Fruit fly (Drosophila melanogaster) whole organism, prepupa: ENCODE measurements around the gene CG17359.

Experiments used
- Blimp-1 ChIP-seq: fragments of 200-800 bp; sonication (Bioruptor generic); optimal IDR thresholded peaks from 3 replicates; lab custom pipeline; 2017; ENCODE audit warnings: missing biosample characterization, missing genetic modification characterization, mild to moderate bottlenecking, moderate library complexity, missing genetic modification reagents
- CG10631 ChIP-seq: fragments of 200-800 bp; sonication (Bioruptor generic); optimal IDR thresholded peaks from 2 replicates; lab custom pipeline; 2016; ENCODE audit warnings: missing biosample characterization, missing genetic modification characterization
- CG11762 ChIP-seq: fragments of 200-800 bp; sonication (Bioruptor generic); optimal IDR thresholded peaks from 3 replicates; lab custom pipeline; 2016; ENCODE audit warnings: missing biosample characterization, missing genetic modification characterization; ENCODE audit not compliant: insufficient read depth
- CG11902 ChIP-seq: fragments of 200-800 bp; sonication (Bioruptor generic); optimal IDR thresholded peaks from 3 replicates; lab custom pipeline; 2016; ENCODE audit warnings: missing biosample characterization, missing genetic modification characterization
- CG15336 ChIP-seq: fragments of 200-800 bp; sonication (Bioruptor generic); IDR thresholded peaks from 2 replicates; pipeline ENCODE4 v1.3.6; 2022; ENCODE audit warnings: missing biosample characterization, missing genetic modification characterization
- CG3032 ChIP-seq: fragments of 200-800 bp; optimal IDR thresholded peaks from 2 replicates; lab custom pipeline; 2019; ENCODE audit warnings: missing biosample characterization, mild to moderate bottlenecking, missing genetic modification characterization, moderate library complexity
- CG7368 ChIP-seq: fragments of 200-800 bp; sonication (Bioruptor generic); optimal IDR thresholded peaks from 3 replicates; lab custom pipeline; 2016; ENCODE audit warnings: missing biosample characterization, missing genetic modification characterization
- Hr38 ChIP-seq: sonication (Bioruptor generic); optimal IDR thresholded peaks from 2 replicates; lab custom pipeline; 2016; ENCODE audit warnings: missing biosample characterization, missing genetic modification characterization
- Hr39 ChIP-seq: fragments of 200-800 bp; sonication (Bioruptor generic); optimal IDR thresholded peaks from 2 replicates; lab custom pipeline; 2016; ENCODE audit warnings: missing biosample characterization, missing genetic modification characterization
- Hr4 ChIP-seq: fragments of 200-800 bp; sonication (Bioruptor generic); optimal IDR thresholded peaks from 3 replicates; lab custom pipeline; 2016; ENCODE audit warnings: missing biosample characterization, missing genetic modification characterization
- OdsH ChIP-seq: fragments of 200-800 bp; sonication (Bioruptor generic); optimal IDR thresholded peaks from 3 replicates; lab custom pipeline; 2016; ENCODE audit warnings: missing biosample characterization, missing genetic modification characterization
- achi ChIP-seq: fragments of 200-800 bp; sonication (Bioruptor generic); optimal IDR thresholded peaks from 3 replicates; lab custom pipeline; 2016; ENCODE audit warnings: missing biosample characterization, missing genetic modification characterization
- cyc ChIP-seq: fragments of 200-800 bp; sonication (Bioruptor generic); optimal IDR thresholded peaks from 3 replicates; lab custom pipeline; 2016; ENCODE audit warnings: missing biosample characterization, missing genetic modification characterization
- net ChIP-seq: fragments of 200-800 bp; sonication (Bioruptor generic); optimal IDR thresholded peaks from 3 replicates; lab custom pipeline; 2016; ENCODE audit warnings: missing biosample characterization, missing genetic modification characterization

dm6 chr3L:13957789-13958188 is 41.3 kb downstream of the CG17359 start:
- TF ChIP-seq cyc (GFP tag; lab: Kevin White, UChicago) (no peak), CG3032 (no peak), CG10631 (GFP tag; lab: Kevin White, UChicago) (no peak), CG11902 (no peak), Blimp-1 (GFP tag; lab: Kevin White, UChicago) (no peak), CG7368 (no peak), achi (GFP tag; lab: Kevin White, UChicago) (no peak), net (GFP tag; lab: Kevin White, UChicago) (no peak), CG15336 (GFP tag; lab: Robert Waterston, UW) (no peak), Hr4 (GFP tag; lab: Kevin White, UChicago) (no peak), CG11762 (GFP tag; lab: Kevin White, UChicago) (no peak), Hr39 (GFP tag; lab: Kevin White, UChicago) (no peak), OdsH (GFP tag; lab: Kevin White, UChicago) (no peak), Hr38 (GFP tag; lab: Kevin White, UChicago) (no peak)
